Fruit fly (Drosophila melanogaster) whole organism, prepupa: ENCODE results near the gene CG32832.

Experiments used
- CG3032 ChIP-seq: fragments of 200-800 bp; optimal IDR thresholded peaks from 2 replicates; lab custom pipeline; 2019; ENCODE audit warnings: missing biosample characterization, mild to moderate bottlenecking, missing genetic modification characterization, moderate library complexity
- CG8632 ChIP-seq: fragments of 200-800 bp; sonication (Bioruptor generic); optimal IDR thresholded peaks from 3 replicates; lab custom pipeline; 2016; ENCODE audit warnings: missing biosample characterization, missing genetic modification characterization
- svp ChIP-seq: fragments of 200-800 bp; sonication (Bioruptor generic); peaks from one replicate; lab custom pipeline; 2016; ENCODE audit warnings: missing biosample characterization, missing genetic modification characterization

dm6 chr2L:16889608-16890007 is 10.5 kb upstream of the CG32832 start, which contains the start of gene CG42556:
- no peak for TF ChIP-seq svp (GFP tag; lab: Kevin White, UChicago)
- no peak for TF ChIP-seq CG3032 (tag; lab: Kevin White, UChicago)
- no peak for TF ChIP-seq CG8632 (GFP tag; lab: Kevin White, UChicago)
